Fruit fly (Drosophila melanogaster): ENCODE data around the gene CG33643.

Gene CG33643

dm6 chr2L:13545678-13546077 is 14.8 kb downstream of the CG33643 start:
- TF ChIP-seq D1 (tag; optimal IDR thresholded peaks at IDR 0.05) (peak; percentile 52), CG14655 (GFP tag; optimal IDR thresholded peaks at IDR 0.05) (peak; percentile 56), fd96Ca (GFP tag; IDR thresholded peaks at IDR 0.05) (peak; percentile 59; the same call in 2 of the 3 replicates), Ets98B (GFP tag; IDR thresholded peaks at IDR 0.05) (peak; percentile 79), CG9948 (tag; optimal IDR thresholded peaks at IDR 0.05) (peak; percentile 67), EcR (GFP tag; optimal IDR thresholded peaks at IDR 0.05) (peak; percentile 66), Pif1A (GFP tag; optimal IDR thresholded peaks at IDR 0.05) (peak; percentile 59), CG17806 (tag; optimal IDR thresholded peaks at IDR 0.05) (peak; percentile 74), CG12605 (GFP tag; IDR thresholded peaks at IDR 0.05) (peak; percentile 89), CG10348 (GFP tag; IDR thresholded peaks at IDR 0.05) (no peak), gl (tag; optimal IDR thresholded peaks at IDR 0.05) (peak; percentile 95), CG32121 (GFP tag; IDR thresholded peaks at IDR 0.05) (peak; percentile 67; the same call in 1 of the 2 replicates), Pif1B (GFP tag; optimal IDR thresholded peaks at IDR 0.05) (peak; percentile 65), CG15710 (tag; optimal IDR thresholded peaks at IDR 0.05) (peak; percentile 88), CG8159 (tag; optimal IDR thresholded peaks at IDR 0.05) (peak; percentile 79), CG34367 (tag; optimal IDR thresholded peaks at IDR 0.05) (peak; percentile 85), CG8301 (tag; optimal IDR thresholded peaks at IDR 0.05) (peak; percentile 34), CG13204 (GFP tag; optimal IDR thresholded peaks at IDR 0.05) (peak; percentile 96), rn (GFP tag; IDR thresholded peaks at IDR 0.05) (peak; percentile 3; the same call in 1 of the 2 replicates), Snoo (tag; optimal IDR thresholded peaks at IDR 0.05) (no peak), CG4496 (GFP tag; IDR thresholded peaks at IDR 0.05) (peak; percentile 82)

DNA sequence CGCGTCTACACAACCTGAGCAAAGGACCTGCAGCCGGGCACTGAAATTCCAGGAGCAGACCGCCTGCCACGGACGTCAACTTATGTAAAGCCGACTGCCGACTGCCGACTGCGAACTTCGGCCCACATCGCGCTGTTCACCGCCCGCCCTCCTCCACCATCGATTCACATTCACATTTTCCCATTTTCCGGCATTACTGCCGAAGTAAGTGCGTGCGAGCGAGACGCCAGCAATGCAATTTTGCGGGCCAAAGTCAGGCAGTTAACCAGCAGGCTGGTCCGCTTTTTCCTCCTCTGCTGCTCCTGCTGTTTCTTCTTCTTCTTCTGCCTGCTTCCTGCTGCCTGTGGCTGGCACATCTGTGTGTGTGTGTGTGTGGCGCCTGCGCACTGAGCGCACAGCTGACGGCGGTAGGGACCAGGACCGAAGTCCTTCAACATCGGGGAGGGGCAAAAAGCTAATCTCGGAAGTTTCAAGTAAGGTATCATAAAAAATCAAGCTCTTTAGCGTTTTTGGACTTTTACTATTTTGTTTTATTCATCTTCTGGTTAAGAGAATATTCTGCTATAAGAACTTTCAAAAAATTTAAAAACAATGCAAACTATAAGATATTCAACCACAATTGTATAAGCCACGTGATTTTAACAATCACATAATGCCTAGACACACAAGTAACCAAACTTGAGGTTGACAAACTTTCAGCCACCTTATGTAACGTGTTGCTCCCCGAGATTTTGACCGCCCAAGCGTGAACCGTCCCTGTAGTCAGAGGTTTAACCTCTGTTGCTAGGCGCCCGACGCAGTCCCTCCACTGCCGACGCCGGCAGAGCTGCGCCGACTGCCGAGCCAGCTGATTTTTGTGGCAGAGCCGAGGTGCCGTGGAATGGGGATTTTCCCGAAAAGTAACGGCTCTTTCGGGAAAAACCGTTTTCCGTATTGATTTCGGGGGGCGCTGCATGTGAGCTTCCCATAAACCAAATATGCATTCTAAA is 17.2 kb downstream of the CG33643 start:
- no peak for TF ChIP-seq CG32121 (GFP tag; IDR thresholded peaks at IDR 0.05)
- TF ChIP-seq CG34367 (tag; optimal IDR thresholded peaks at IDR 0.05), result peak; percentile 65
- TF ChIP-seq CG14655 (GFP tag; optimal IDR thresholded peaks at IDR 0.05), result peak; percentile 85
- TF ChIP-seq CG13204 (GFP tag; optimal IDR thresholded peaks at IDR 0.05), result peak; percentile 91
- TF ChIP-seq CG8301 (tag; optimal IDR thresholded peaks at IDR 0.05), result peak; percentile 68
- TF ChIP-seq CG17806 (tag; optimal IDR thresholded peaks at IDR 0.05), result peak; percentile 63
- no peak for TF ChIP-seq EcR (GFP tag; optimal IDR thresholded peaks at IDR 0.05)
- peak; percentile 59 for TF ChIP-seq Pif1B (GFP tag; optimal IDR thresholded peaks at IDR 0.05)
- peak; percentile 82 for TF ChIP-seq CG8159 (tag; optimal IDR thresholded peaks at IDR 0.05)
- peak; percentile 80 for TF ChIP-seq CG15710 (tag; optimal IDR thresholded peaks at IDR 0.05)
- peak; percentile 59 for TF ChIP-seq CG4496 (GFP tag; IDR thresholded peaks at IDR 0.05)
- TF ChIP-seq gl (tag; optimal IDR thresholded peaks at IDR 0.05), result no peak
- peak; percentile 5; the same call in 1 of the 3 replicates for TF ChIP-seq fd96Ca (GFP tag; IDR thresholded peaks at IDR 0.05)
- 0 out of 2 replicates have a peak, but pooled peaks have one; percentile 4 for TF ChIP-seq rn (GFP tag; IDR thresholded peaks at IDR 0.05)
- TF ChIP-seq CG12605 (GFP tag; IDR thresholded peaks at IDR 0.05), result no peak
- TF ChIP-seq CG9948 (tag; optimal IDR thresholded peaks at IDR 0.05), result peak; percentile 78
- no peak for TF ChIP-seq D1 (tag; optimal IDR thresholded peaks at IDR 0.05)
- no peak for TF ChIP-seq CG10348 (GFP tag; IDR thresholded peaks at IDR 0.05)
- TF ChIP-seq Pif1A (GFP tag; optimal IDR thresholded peaks at IDR 0.05), result peak; percentile 79
- TF ChIP-seq Ets98B (GFP tag; IDR thresholded peaks at IDR 0.05), result no peak; the same call in 1 of the 2 replicates
- peak; percentile 70 for TF ChIP-seq Snoo (tag; optimal IDR thresholded peaks at IDR 0.05)

DNA sequence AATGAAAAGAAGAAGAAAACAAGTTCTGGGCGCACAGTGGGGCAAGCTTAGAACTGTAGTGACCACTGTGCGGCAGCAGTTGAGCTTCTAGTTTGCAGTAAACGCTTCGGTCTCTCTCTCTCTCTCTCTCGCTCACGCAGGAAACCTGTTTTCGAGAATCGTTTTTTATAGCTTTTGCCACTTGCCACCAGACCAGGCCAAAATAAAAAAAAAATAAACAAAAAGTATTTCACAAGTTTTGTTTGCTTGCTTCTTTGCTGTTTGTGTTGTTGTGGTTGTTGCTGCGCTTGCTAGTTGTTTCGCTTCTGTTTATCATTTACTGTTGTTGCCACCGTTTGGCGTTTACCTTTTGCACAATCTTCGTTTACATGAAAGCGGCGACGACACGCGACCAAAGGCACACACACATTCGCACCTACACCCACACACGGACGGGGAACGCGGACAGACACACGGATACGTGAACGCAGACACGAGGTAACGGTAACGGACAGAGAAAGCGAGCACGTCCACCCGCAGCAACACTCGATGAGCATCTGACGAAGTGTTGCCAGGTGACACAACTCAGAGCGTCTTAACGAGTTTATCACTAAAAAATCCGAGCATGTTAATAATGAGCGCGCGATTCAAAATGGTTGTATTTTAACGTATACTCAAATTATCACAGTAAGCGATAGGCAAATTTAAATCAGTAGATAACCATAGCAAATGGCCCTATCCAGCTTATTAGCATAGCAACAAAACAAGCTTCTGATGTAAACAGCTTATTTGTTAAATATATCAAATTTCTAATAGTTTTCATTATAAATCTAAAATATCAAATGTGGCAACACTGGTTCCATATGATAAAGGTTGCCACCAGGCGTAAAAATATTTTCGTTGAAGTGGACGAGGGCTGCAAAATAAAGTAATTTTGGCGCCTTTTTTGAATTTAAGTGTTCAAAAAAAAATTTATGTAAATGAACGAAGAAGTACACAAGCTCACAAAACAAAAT is 18.2 kb downstream of the CG33643 start, which contains the start of gene B4:
B4 (minus strand) TSS at position 543 of the 995 bp plus-strand sequence.
- peak; percentile 27 for TF ChIP-seq CG8159 (tag; optimal IDR thresholded peaks at IDR 0.05)
- peak; percentile 40; the same call in 1 of the 2 replicates for TF ChIP-seq CG12605 (GFP tag; IDR thresholded peaks at IDR 0.05)
- TF ChIP-seq rn (GFP tag; IDR thresholded peaks at IDR 0.05), result no peak
- peak; percentile 53 for TF ChIP-seq Pif1A (GFP tag; optimal IDR thresholded peaks at IDR 0.05)
- TF ChIP-seq CG14655 (GFP tag; optimal IDR thresholded peaks at IDR 0.05), result peak; percentile 59
- TF ChIP-seq CG13204 (GFP tag; optimal IDR thresholded peaks at IDR 0.05), result peak; percentile 46
- peak; percentile 72 for TF ChIP-seq gl (tag; optimal IDR thresholded peaks at IDR 0.05)
- TF ChIP-seq CG4496 (GFP tag; IDR thresholded peaks at IDR 0.05), result peak; percentile 35
- peak; percentile 27 for TF ChIP-seq CG17806 (tag; optimal IDR thresholded peaks at IDR 0.05)
- TF ChIP-seq Ets98B (GFP tag; IDR thresholded peaks at IDR 0.05), result peak; percentile 64; the same call in 1 of the 2 replicates
- no peak for TF ChIP-seq CG10348 (GFP tag; IDR thresholded peaks at IDR 0.05)
- peak; percentile 74 for TF ChIP-seq D1 (tag; optimal IDR thresholded peaks at IDR 0.05)
- peak; percentile 61 for TF ChIP-seq CG32121 (GFP tag; IDR thresholded peaks at IDR 0.05)
- TF ChIP-seq Pif1B (GFP tag; optimal IDR thresholded peaks at IDR 0.05), result no peak
- peak; percentile 61 for TF ChIP-seq CG15710 (tag; optimal IDR thresholded peaks at IDR 0.05)
- TF ChIP-seq CG8301 (tag; optimal IDR thresholded peaks at IDR 0.05), result peak; percentile 43
- peak; percentile 38 for TF ChIP-seq EcR (GFP tag; optimal IDR thresholded peaks at IDR 0.05)
- no peak; the same call in 2 of the 3 replicates for TF ChIP-seq fd96Ca (GFP tag; IDR thresholded peaks at IDR 0.05)
- TF ChIP-seq Snoo (tag; optimal IDR thresholded peaks at IDR 0.05), result peak; percentile 16
- peak; percentile 20 for TF ChIP-seq CG9948 (tag; optimal IDR thresholded peaks at IDR 0.05)
- peak; percentile 44 for TF ChIP-seq CG34367 (tag; optimal IDR thresholded peaks at IDR 0.05)

All from whole organism, pupa.